Worm (Caenorhabditis elegans) whole organism, mixed stage, embryonic: ENCODE data around the gene T16H12.3.

Source experiments
- M03D4.4 ChIP-seq: sonication (generic microtip); optimal IDR thresholded peaks from 2 replicates; lab custom pipeline; 2017; ENCODE audit warnings: mild to moderate bottlenecking, missing genetic modification characterization, missing compliant biosample characterization
- bed-3 ChIP-seq: fragments of 200-800 bp; sonication (Bioruptor generic); optimal IDR thresholded peaks from 3 replicates; lab custom pipeline; 2018; ENCODE audit warnings: mild to moderate bottlenecking, missing genetic modification characterization, moderate library complexity, missing compliant biosample characterization
- ceh-39 ChIP-seq: fragments of 150-350 bp; optimal IDR thresholded peaks from 2 replicates; lab custom pipeline; 2014; ENCODE audit warnings: missing biosample characterization, missing genetic modification characterization
- ceh-43 ChIP-seq: fragments of 200-800 bp; sonication (Bioruptor generic); optimal IDR thresholded peaks from 2 replicates; lab custom pipeline; 2018; ENCODE audit warnings: mild to moderate bottlenecking, missing genetic modification characterization, moderate library complexity, missing compliant biosample characterization
- ceh-83 ChIP-seq: fragments of 200-800 bp; sonication (Bioruptor generic); optimal IDR thresholded peaks from 2 replicates; lab custom pipeline; 2018; ENCODE audit warnings: mild to moderate bottlenecking, missing genetic modification characterization, missing compliant biosample characterization
- ces-1 ChIP-seq: fragments of 150-350 bp; optimal IDR thresholded peaks from 2 replicates; lab custom pipeline; 2014; ENCODE audit warnings: missing biosample characterization, missing genetic modification reagents, missing genetic modification characterization
- cnd-1 ChIP-seq: fragments of 200-800 bp; sonication (Bioruptor generic); optimal IDR thresholded peaks from 2 replicates; lab custom pipeline; 2018; ENCODE audit warnings: mild to moderate bottlenecking, missing genetic modification characterization, missing compliant biosample characterization
- drap-1 ChIP-seq: fragments of 200-800 bp; sonication (Bioruptor generic); optimal IDR thresholded peaks from 3 replicates; lab custom pipeline; 2018; ENCODE audit warnings: mild to moderate bottlenecking, missing genetic modification characterization, missing compliant biosample characterization
- elt-1 ChIP-seq: sonication (generic microtip); optimal IDR thresholded peaks from 2 replicates; lab custom pipeline; 2017; ENCODE audit warnings: missing genetic modification characterization, mild to moderate bottlenecking, missing compliant biosample characterization, antibody characterized with exemption, moderate library complexity, borderline replicate concordance; ENCODE audit not compliant: insufficient read depth
- ham-2 ChIP-seq: fragments of 200-800 bp; sonication (Bioruptor generic); optimal IDR thresholded peaks from 2 replicates; lab custom pipeline; 2018; ENCODE audit warnings: mild to moderate bottlenecking, missing genetic modification characterization, missing compliant biosample characterization
- hlh-1 ChIP-seq: fragments of 150-350 bp; optimal IDR thresholded peaks from 2 replicates; lab custom pipeline; 2014; ENCODE audit warnings: missing biosample characterization, missing genetic modification reagents, missing genetic modification characterization
- lin-13 ChIP-seq: fragments of 150-350 bp; optimal IDR thresholded peaks from 2 replicates; lab custom pipeline; 2014; ENCODE audit warnings: missing biosample characterization, missing genetic modification characterization
- lin-32 ChIP-seq: fragments of 200-800 bp; sonication (Bioruptor generic); optimal IDR thresholded peaks from 2 replicates; lab custom pipeline; 2018; ENCODE audit warnings: mild to moderate bottlenecking, missing genetic modification characterization, missing compliant biosample characterization
- lsy-2 ChIP-seq: fragments of 150-350 bp; optimal IDR thresholded peaks from 2 replicates; lab custom pipeline; 2014; ENCODE audit warnings: missing biosample characterization, missing genetic modification characterization
- mab-5 ChIP-seq: fragments of 150-350 bp; optimal IDR thresholded peaks from 2 replicates; lab custom pipeline; 2014; ENCODE audit warnings: missing biosample characterization, missing genetic modification characterization
- mep-1 ChIP-seq: fragments of 150-350 bp; optimal IDR thresholded peaks from 2 replicates; lab custom pipeline; 2017; ENCODE audit warnings: missing biosample characterization, missing genetic modification reagents, missing genetic modification characterization, inconsistent platforms
- mls-2 ChIP-seq: sonication (generic microtip); optimal IDR thresholded peaks from 2 replicates; lab custom pipeline; 2016; ENCODE audit warnings: mild to moderate bottlenecking, missing genetic modification characterization, moderate library complexity, missing compliant biosample characterization
- nhr-2 ChIP-seq: fragments of 150-350 bp; optimal IDR thresholded peaks from 2 replicates; lab custom pipeline; 2014; ENCODE audit warnings: missing biosample characterization, missing genetic modification characterization
- nhr-237 ChIP-seq: fragments of 150-350 bp; optimal IDR thresholded peaks from 2 replicates; lab custom pipeline; 2014; ENCODE audit warnings: missing biosample characterization, missing genetic modification characterization
- nhr-28 ChIP-seq: fragments of 150-350 bp; optimal IDR thresholded peaks from 2 replicates; lab custom pipeline; 2014; ENCODE audit warnings: missing biosample characterization, missing genetic modification characterization
- nhr-76 ChIP-seq: sonication (generic microtip); optimal IDR thresholded peaks from 2 replicates; lab custom pipeline; 2017; ENCODE audit warnings: missing biosample characterization, missing genetic modification characterization
- pha-4 ChIP-seq: fragments of 150-350 bp; optimal IDR thresholded peaks from 2 replicates; lab custom pipeline; 2018; ENCODE audit warnings: missing biosample characterization, missing genetic modification reagents, missing genetic modification characterization
- sem-2 ChIP-seq: fragments of 200-800 bp; sonication (Bioruptor generic); optimal IDR thresholded peaks from 2 replicates; lab custom pipeline; 2018; ENCODE audit warnings: mild to moderate bottlenecking, missing genetic modification characterization, missing compliant biosample characterization
- snpc-4 ChIP-seq: fragments of 150-350 bp; optimal IDR thresholded peaks from 2 replicates; lab custom pipeline; 2014; ENCODE audit warnings: missing biosample characterization, missing genetic modification characterization
- sptf-1 ChIP-seq: sonication (generic microtip); optimal IDR thresholded peaks from 2 replicates; lab custom pipeline; 2017; ENCODE audit warnings: mild to moderate bottlenecking, missing genetic modification characterization, moderate library complexity, missing compliant biosample characterization
- tbx-8 ChIP-seq: fragments of 200-800 bp; sonication (Bioruptor generic); optimal IDR thresholded peaks from 2 replicates; lab custom pipeline; 2018; ENCODE audit warnings: mild to moderate bottlenecking, missing genetic modification characterization, moderate library complexity, missing compliant biosample characterization
- unc-120 ChIP-seq: sonication (generic microtip); optimal IDR thresholded peaks from 2 replicates; lab custom pipeline; 2017; ENCODE audit warnings: missing genetic modification characterization, missing compliant biosample characterization; ENCODE audit not compliant: poor library complexity, severe bottlenecking
- unc-39 ChIP-seq: fragments of 150-350 bp; optimal IDR thresholded peaks from 2 replicates; lab custom pipeline; 2014; ENCODE audit warnings: missing biosample characterization, missing genetic modification characterization
- unc-62 ChIP-seq: fragments of 150-350 bp; optimal IDR thresholded peaks from 2 replicates; lab custom pipeline; 2014; ENCODE audit warnings: missing biosample characterization, missing genetic modification reagents, missing genetic modification characterization
- zip-8 ChIP-seq: fragments of 150-350 bp; optimal IDR thresholded peaks from 2 replicates; lab custom pipeline; 2014; ENCODE audit warnings: missing biosample characterization, missing genetic modification characterization
- ztf-11 ChIP-seq: fragments of 150-350 bp; optimal IDR thresholded peaks from 2 replicates; lab custom pipeline; 2014; ENCODE audit warnings: missing biosample characterization, missing genetic modification characterization

T16H12.3 gene

ce11 chrIII:10085983-10086382, 2.9 kb upstream of the T16H12.3 start, which contains the start of gene T16H12.2:
Gene T16H12.2 (plus strand): TSS chrIII:10086283.
- TF ChIP-seq hlh-1, result no peak
- no peak for TF ChIP-seq tbx-8 (GFP tag; lab: Kevin White, UChicago)
- no peak for TF ChIP-seq sptf-1 (tag; lab: Kevin White, UChicago)
- no peak for TF ChIP-seq ceh-43
- no peak for TF ChIP-seq pha-4 (tag; lab: Kevin White, UChicago)
- no peak for TF ChIP-seq elt-1 (tag; lab: Kevin White, UChicago)
- no peak for TF ChIP-seq drap-1 (GFP tag; lab: Kevin White, UChicago)
- no peak for TF ChIP-seq ham-2 (GFP tag; lab: Kevin White, UChicago)
- no peak for TF ChIP-seq lin-32 (GFP tag; lab: Kevin White, UChicago)
- no peak for TF ChIP-seq snpc-4 (tag; lab: Kevin White, UChicago)
- TF ChIP-seq ceh-83, result no peak
- no peak for TF ChIP-seq ceh-39 (tag; lab: Kevin White, UChicago)
- no peak for TF ChIP-seq nhr-28 (tag; lab: Kevin White, UChicago)
- TF ChIP-seq unc-120, result no peak
- no peak for TF ChIP-seq M03D4.4 (tag; lab: Kevin White, UChicago)
- TF ChIP-seq ztf-11 (tag; lab: Kevin White, UChicago), result no peak
- no peak for TF ChIP-seq nhr-2 (tag; lab: Kevin White, UChicago)
- TF ChIP-seq nhr-76 (tag; lab: Kevin White, UChicago), result no peak
- no peak for TF ChIP-seq sem-2
- TF ChIP-seq mep-1 (tag; lab: Kevin White, UChicago), result no peak

- TF ChIP-seq nhr-76 (tag; lab: Kevin White, UChicago), result no peak
- no peak for TF ChIP-seq ces-1
- no peak for TF ChIP-seq lin-13 (tag; lab: Kevin White, UChicago)
- no peak for TF ChIP-seq sem-2
- TF ChIP-seq mep-1 (tag; lab: Kevin White, UChicago), result no peak
- no peak for TF ChIP-seq unc-62 (GFP tag; lab: Kevin White, UChicago)
- TF ChIP-seq unc-39 (tag; lab: Kevin White, UChicago), result no peak
- TF ChIP-seq cnd-1 (tag; lab: Kevin White, UChicago), result no peak
- TF ChIP-seq unc-120, result no peak
- TF ChIP-seq M03D4.4 (tag; lab: Kevin White, UChicago), result no peak
- no peak for TF ChIP-seq ztf-11 (tag; lab: Kevin White, UChicago)
- TF ChIP-seq mab-5, result no peak
- no peak for TF ChIP-seq nhr-2 (tag; lab: Kevin White, UChicago)
- no peak for TF ChIP-seq sptf-1 (tag; lab: Kevin White, UChicago)
- TF ChIP-seq ceh-39 (tag; lab: Kevin White, UChicago), result no peak
- TF ChIP-seq nhr-237 (tag; lab: Kevin White, UChicago), result no peak
- TF ChIP-seq lin-32 (GFP tag; lab: Kevin White, UChicago), result no peak
- TF ChIP-seq ceh-43, result no peak
- TF ChIP-seq drap-1 (GFP tag; lab: Kevin White, UChicago), result no peak
- TF ChIP-seq hlh-1, result no peak
These were observed 2.5 kb upstream of the T16H12.3 start for ce11 chrIII:10085574-10085973.

ce11 chrIII:10085103-10085502, 2.0 kb upstream of the T16H12.3 start, which contains the start of gene T16H12.13:
Gene T16H12.13 (plus strand): TSS chrIII:10085403.
- TF ChIP-seq cnd-1 (tag; lab: Kevin White, UChicago), result no peak
- TF ChIP-seq bed-3 (GFP tag; lab: Kevin White, UChicago), result no peak

- TF ChIP-seq sptf-1 (tag; lab: Kevin White, UChicago) (no peak), mab-5 (no peak), M03D4.4 (tag; lab: Kevin White, UChicago) (no peak), bed-3 (GFP tag; lab: Kevin White, UChicago) (no peak), elt-1 (tag; lab: Kevin White, UChicago) (no peak), mls-2 (tag; lab: Kevin White, UChicago) (no peak), lin-13 (tag; lab: Kevin White, UChicago) (no peak), unc-62 (GFP tag; lab: Kevin White, UChicago) (no peak), lin-32 (GFP tag; lab: Kevin White, UChicago) (no peak)
These were observed 4.3 kb downstream of the T16H12.3 start for ce11 chrIII:10078784-10079183.

ce11 chrIII:10078151-10078550, 4.9 kb downstream of the T16H12.3 start, which contains the start of gene T16G12.9:
Gene T16G12.9 (minus strand): TSS chrIII:10078251.
- TF ChIP-seq mep-1 (tag; lab: Kevin White, UChicago) (no peak), hlh-1 (no peak), nhr-237 (tag; lab: Kevin White, UChicago) (no peak), elt-1 (tag; lab: Kevin White, UChicago) (no peak), lsy-2 (tag; lab: Kevin White, UChicago) (no peak), zip-8 (tag; lab: Kevin White, UChicago) (no peak), ceh-43 (no peak), M03D4.4 (tag; lab: Kevin White, UChicago) (no peak), snpc-4 (tag; lab: Kevin White, UChicago) (no peak), cnd-1 (tag; lab: Kevin White, UChicago) (no peak), nhr-76 (tag; lab: Kevin White, UChicago) (no peak)
